Worm (Caenorhabditis elegans) whole organism, young adult: Measurements from ENCODE around the gene srb-6.

Experiments used
- C17E4.6 ChIP-seq: fragments of 200-800 bp; sonication (Bioruptor generic); IDR thresholded peaks from 2 replicates; pipeline ENCODE4 v1.3.6; 2022; ENCODE audit warnings: missing genetic modification reagents, missing genetic modification characterization, missing compliant biosample characterization
- attf-5 ChIP-seq: fragments of 200-800 bp; sonication (Bioruptor generic); optimal IDR thresholded peaks from 2 replicates; lab custom pipeline; 2018; ENCODE audit warnings: mild to moderate bottlenecking, missing genetic modification characterization, missing compliant biosample characterization
- him-1 ChIP-seq: sonication (generic microtip); optimal IDR thresholded peaks from 2 replicates; lab custom pipeline; 2016; ENCODE audit warnings: missing genotype, missing genetic modification reagents, missing genetic modification characterization, missing compliant biosample characterization
- lsl-1 ChIP-seq: fragments of 200-800 bp; sonication (Bioruptor generic); optimal IDR thresholded peaks from 2 replicates; lab custom pipeline; 2018; ENCODE audit warnings: mild to moderate bottlenecking, missing genetic modification characterization, moderate library complexity, missing compliant biosample characterization
- madf-10 ChIP-seq: sonication (generic microtip); optimal IDR thresholded peaks from 2 replicates; lab custom pipeline; 2016; ENCODE audit warnings: mild to moderate bottlenecking, missing genetic modification characterization, missing compliant biosample characterization
- madf-3 ChIP-seq: fragments of 200-800 bp; sonication (Bioruptor generic); IDR thresholded peaks from 2 replicates; pipeline ENCODE4 v1.3.6; 2022; ENCODE audit warnings: missing genetic modification reagents, missing genetic modification characterization, missing compliant biosample characterization
- mel-28 ChIP-seq: sonication (generic microtip); optimal IDR thresholded peaks from 2 replicates; lab custom pipeline; 2016; ENCODE audit warnings: borderline replicate concordance, mild to moderate bottlenecking, missing genetic modification characterization, missing compliant biosample characterization
- mes-4 ChIP-seq: sonication (generic microtip); optimal IDR thresholded peaks from 2 replicates; lab custom pipeline; 2016; ENCODE audit warnings: missing genotype, missing genetic modification characterization, missing compliant biosample characterization
- nhr-90 ChIP-seq: sonication (generic microtip); optimal IDR thresholded peaks from 2 replicates; lab custom pipeline; 2016; ENCODE audit warnings: missing genotype, mild to moderate bottlenecking, missing genetic modification characterization, missing compliant biosample characterization
- xnd-1 ChIP-seq: sonication (generic microtip); optimal IDR thresholded peaks from 2 replicates; lab custom pipeline; 2016; ENCODE audit warnings: missing genotype, missing genetic modification reagents, missing genetic modification characterization, missing compliant biosample characterization

DNA sequence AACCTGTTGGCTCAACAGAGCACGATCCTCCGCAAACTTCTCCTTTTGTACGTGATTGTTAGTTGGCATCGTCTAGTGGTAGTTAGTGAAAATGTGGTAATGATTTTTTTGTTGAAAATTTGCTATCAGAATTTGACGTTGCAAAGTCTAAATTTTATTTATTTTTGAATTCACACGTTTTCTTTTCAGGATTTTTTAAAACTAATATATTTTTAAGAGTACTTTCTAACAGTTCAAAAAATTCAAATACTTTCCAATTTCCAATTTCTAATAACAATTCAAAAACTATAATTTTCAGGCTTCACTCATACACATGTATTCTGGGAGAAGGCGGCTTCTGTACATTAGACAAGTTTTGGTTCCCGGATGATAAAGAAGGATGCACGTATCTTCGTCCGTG, 39.7 kb downstream of the srb-6 start, which contains the start of gene ubxn-5:
- TF ChIP-seq attf-5: no peak
- TF ChIP-seq nhr-90: no peak
- no peak for TF ChIP-seq madf-3 (GFP tag; lab: Robert Waterston, UW)
- no peak for TF ChIP-seq mes-4
- no peak for TF ChIP-seq xnd-1
- TF ChIP-seq madf-10: no peak
- no peak for TF ChIP-seq C17E4.6 (GFP tag; lab: Robert Waterston, UW)
- TF ChIP-seq lsl-1 (GFP tag; lab: Kevin White, UChicago): no peak
- no peak for TF ChIP-seq him-1 (tag; lab: Kevin White, UChicago)
- no peak for TF ChIP-seq mel-28 (tag; lab: Kevin White, UChicago)
